Worm (Caenorhabditis elegans) whole organism, young adult: ENCODE results near the gene srj-5.

Experiments used
- B0019.2 ChIP-seq: fragments of 200-800 bp; sonication (Bioruptor generic); conservative IDR thresholded peaks from 2 replicates; pipeline ENCODE4 v1.3.6; 2022; ENCODE audit warnings: missing genetic modification reagents, missing genetic modification characterization, missing compliant biosample characterization
- B0035.1 ChIP-seq: sonication (generic microtip); optimal IDR thresholded peaks from 2 replicates; lab custom pipeline; 2016; ENCODE audit warnings: missing genetic modification characterization, mild to moderate bottlenecking, missing compliant biosample characterization, missing genotype, missing genetic modification reagents
- C17E4.6 ChIP-seq: fragments of 200-800 bp; sonication (Bioruptor generic); IDR thresholded peaks from 2 replicates; pipeline ENCODE4 v1.3.6; 2022; ENCODE audit warnings: missing genetic modification reagents, missing genetic modification characterization, missing compliant biosample characterization
- F10E7.11 ChIP-seq: sonication (generic microtip); optimal IDR thresholded peaks from 2 replicates; lab custom pipeline; 2017; ENCODE audit warnings: mild to moderate bottlenecking, missing genetic modification characterization, moderate library complexity, missing compliant biosample characterization
- F22D6.2 ChIP-seq: sonication (generic microtip); optimal IDR thresholded peaks from 2 replicates; lab custom pipeline; 2016; ENCODE audit warnings: mild to moderate bottlenecking, missing genetic modification characterization, missing compliant biosample characterization
- F49E8.2 ChIP-seq: sonication (generic microtip); optimal IDR thresholded peaks from 3 replicates; lab custom pipeline; 2017; ENCODE audit warnings: missing genetic modification characterization, mild to moderate bottlenecking, missing compliant biosample characterization, antibody characterized with exemption, moderate library complexity; ENCODE audit not compliant: insufficient read depth
- F55B11.4 ChIP-seq: sonication (generic microtip); optimal IDR thresholded peaks from 2 replicates; lab custom pipeline; 2016; ENCODE audit warnings: missing compliant biosample characterization, missing genetic modification characterization, borderline replicate concordance; ENCODE audit not compliant: insufficient read depth
- K12H6.12 ChIP-seq: fragments of 200-800 bp; sonication (Bioruptor generic); optimal IDR thresholded peaks from 2 replicates; lab custom pipeline; 2018; ENCODE audit warnings: mild to moderate bottlenecking, missing genetic modification characterization, missing compliant biosample characterization
- Y67H2A.10 ChIP-seq: fragments of 200-800 bp; sonication (Bioruptor generic); conservative IDR thresholded peaks from 2 replicates; pipeline ENCODE4 v1.3.6; 2022; ENCODE audit warnings: missing genetic modification reagents, missing genetic modification characterization, missing compliant biosample characterization
- aptf-2 ChIP-seq: fragments of 200-800 bp; sonication (Bioruptor generic); conservative IDR thresholded peaks from 2 replicates; pipeline ENCODE4 v1.3.6; 2022; ENCODE audit warnings: missing genetic modification reagents, missing genetic modification characterization, missing compliant biosample characterization
- attf-3 ChIP-seq: fragments of 200-800 bp; sonication (Bioruptor generic); conservative IDR thresholded peaks from 2 replicates; pipeline ENCODE4 v1.3.6; 2022; ENCODE audit warnings: missing genetic modification reagents, missing genetic modification characterization, missing compliant biosample characterization
- attf-6 ChIP-seq: fragments of 200-800 bp; sonication (Bioruptor generic); IDR thresholded peaks from 2 replicates; pipeline ENCODE4 v1.3.6; 2022; ENCODE audit warnings: missing genetic modification reagents, missing genetic modification characterization, missing compliant biosample characterization
- cebp-1 ChIP-seq, 2 experiments: fragments of 200-800 bp in 1 of 2; sonication (Bioruptor generic) in 1 of 2; sonication (generic microtip) in 1 of 2; IDR thresholded peaks in 1 of 2; optimal IDR thresholded peaks in 1 of 2; 2 replicates each; pipeline versions ENCODE4 v1.3.6 to Lab custom; 2017 to 2022; ENCODE audit warnings: missing compliant biosample characterization in 2 of 2, missing genetic modification characterization in 2 of 2, mild to moderate bottlenecking in 1 of 2, missing genetic modification reagents in 1 of 2, moderate library complexity in 1 of 2
- ceh-27 ChIP-seq: fragments of 200-800 bp; sonication (Bioruptor generic); optimal IDR thresholded peaks from 2 replicates; lab custom pipeline; 2018; ENCODE audit warnings: mild to moderate bottlenecking, missing genetic modification characterization, moderate library complexity, missing compliant biosample characterization
- ceh-40 ChIP-seq: fragments of 200-800 bp; sonication (Bioruptor generic); IDR thresholded peaks from 2 replicates; pipeline ENCODE4 v1.3.6; 2022; ENCODE audit warnings: missing genetic modification characterization, missing compliant biosample characterization
- ceh-58 ChIP-seq: fragments of 200-800 bp; sonication (Bioruptor generic); IDR thresholded peaks from 2 replicates; pipeline ENCODE4 v1.3.6; 2022; ENCODE audit warnings: missing genetic modification characterization, missing compliant biosample characterization
- ceh-79 ChIP-seq: sonication (generic microtip); optimal IDR thresholded peaks from 2 replicates; lab custom pipeline; 2017; ENCODE audit warnings: mild to moderate bottlenecking, missing genetic modification characterization, missing compliant biosample characterization
- ceh-91 ChIP-seq: fragments of 200-800 bp; sonication (Bioruptor generic); IDR thresholded peaks from 2 replicates; pipeline ENCODE4 v1.3.6; 2022; ENCODE audit warnings: missing genetic modification reagents, missing genetic modification characterization, missing compliant biosample characterization
- dox-1 ChIP-seq: fragments of 200-800 bp; sonication (Bioruptor generic); IDR thresholded peaks from 2 replicates; pipeline ENCODE4 v1.3.6; 2022; ENCODE audit warnings: missing genetic modification reagents, missing genetic modification characterization, missing compliant biosample characterization
- dpff-1 ChIP-seq: sonication (generic microtip); optimal IDR thresholded peaks from 2 replicates; lab custom pipeline; 2017; ENCODE audit warnings: mild to moderate bottlenecking, missing genetic modification characterization, missing compliant biosample characterization
- dpl-1 ChIP-seq: fragments of 150-350 bp; optimal IDR thresholded peaks from 2 replicates; lab custom pipeline; 2014; ENCODE audit warnings: missing biosample characterization, missing genetic modification reagents, missing genetic modification characterization
- egl-44 ChIP-seq: fragments of 200-800 bp; sonication (Bioruptor generic); IDR thresholded peaks from 2 replicates; pipeline ENCODE4 v1.3.6; 2022; ENCODE audit warnings: missing genetic modification reagents, missing genetic modification characterization, missing compliant biosample characterization
- fkh-3 ChIP-seq: sonication (generic microtip); optimal IDR thresholded peaks from 2 replicates; lab custom pipeline; 2016; ENCODE audit warnings: mild to moderate bottlenecking, missing genetic modification characterization, missing compliant biosample characterization
- hmg-1.2 ChIP-seq: fragments of 200-800 bp; sonication (Bioruptor generic); IDR thresholded peaks from 2 replicates; pipeline ENCODE4 v1.3.6; 2022; ENCODE audit warnings: missing genetic modification reagents, missing genetic modification characterization, missing compliant biosample characterization
- hsf-1 ChIP-seq: fragments of 200-800 bp; sonication (Bioruptor generic); IDR thresholded peaks from 2 replicates; pipeline ENCODE4 v1.3.6; 2022; ENCODE audit warnings: missing genetic modification reagents, missing genetic modification characterization, missing compliant biosample characterization
- lin-26 ChIP-seq: fragments of 200-800 bp; sonication (Bioruptor generic); IDR thresholded peaks from 2 replicates; pipeline ENCODE4 v1.3.6; 2022; ENCODE audit warnings: missing genetic modification reagents, missing genetic modification characterization, missing compliant biosample characterization
- lir-1 ChIP-seq: fragments of 200-800 bp; sonication (Bioruptor generic); conservative IDR thresholded peaks from 2 replicates; pipeline ENCODE4 v1.3.6; 2022; ENCODE audit warnings: missing genetic modification reagents, missing genetic modification characterization, missing compliant biosample characterization
- lsl-1 ChIP-seq: fragments of 200-800 bp; sonication (Bioruptor generic); optimal IDR thresholded peaks from 2 replicates; lab custom pipeline; 2018; ENCODE audit warnings: mild to moderate bottlenecking, missing genetic modification characterization, moderate library complexity, missing compliant biosample characterization
- lsy-27 ChIP-seq: sonication (generic microtip); optimal IDR thresholded peaks from 2 replicates; lab custom pipeline; 2017; ENCODE audit warnings: missing genetic modification characterization, mild to moderate bottlenecking, missing compliant biosample characterization, antibody characterized with exemption, missing genotype, borderline replicate concordance; ENCODE audit not compliant: insufficient read depth
- madf-3 ChIP-seq: fragments of 200-800 bp; sonication (Bioruptor generic); IDR thresholded peaks from 2 replicates; pipeline ENCODE4 v1.3.6; 2022; ENCODE audit warnings: missing genetic modification reagents, missing genetic modification characterization, missing compliant biosample characterization
- madf-6 ChIP-seq: fragments of 200-800 bp; sonication (Bioruptor generic); IDR thresholded peaks from 2 replicates; pipeline ENCODE4 v1.3.6; 2022; ENCODE audit warnings: missing genetic modification reagents, missing genetic modification characterization, missing compliant biosample characterization
- mcd-1 ChIP-seq: fragments of 200-800 bp; sonication (Bioruptor generic); IDR thresholded peaks from 2 replicates; pipeline ENCODE4 v1.3.6; 2022; ENCODE audit warnings: missing genetic modification reagents, missing genetic modification characterization, missing compliant biosample characterization
- nfya-1 ChIP-seq: sonication (generic microtip); optimal IDR thresholded peaks from 2 replicates; lab custom pipeline; 2017; ENCODE audit warnings: antibody characterized with exemption, missing compliant biosample characterization, missing genetic modification characterization, borderline replicate concordance; ENCODE audit not compliant: insufficient read depth
- nhr-80 ChIP-seq: sonication (generic microtip); optimal IDR thresholded peaks from 2 replicates; lab custom pipeline; 2016; ENCODE audit warnings: missing genetic modification characterization, missing compliant biosample characterization
- rcor-1 ChIP-seq: fragments of 200-800 bp; sonication (Bioruptor generic); IDR thresholded peaks from 2 replicates; pipeline ENCODE4 v1.3.6; 2022; ENCODE audit warnings: missing genetic modification reagents, missing genetic modification characterization, missing compliant biosample characterization
- snpc-1.1 ChIP-seq: sonication (generic microtip); optimal IDR thresholded peaks from 2 replicates; lab custom pipeline; 2017; ENCODE audit warnings: missing genetic modification characterization, mild to moderate bottlenecking, missing compliant biosample characterization, antibody characterized with exemption, moderate library complexity, missing genotype, missing genetic modification reagents; ENCODE audit not compliant: insufficient read depth
- snpc-4 ChIP-seq, 5 experiments: fragments of 150-350 bp in 1 of 5; sonication (generic microtip) in 4 of 5; optimal IDR thresholded peaks; 2 replicates each; lab custom pipeline; 2014 to 2018; ENCODE audit warnings: missing genetic modification characterization in 5 of 5, missing biosample characterization in 3 of 5, antibody characterized with exemption in 2 of 5, mild to moderate bottlenecking in 2 of 5, missing compliant biosample characterization in 2 of 5, missing genotype in 2 of 5, moderate library complexity in 2 of 5, missing genetic modification reagents in 1 of 5
- tbp1 ChIP-seq: fragments of 200-800 bp; sonication (Bioruptor generic); optimal IDR thresholded peaks from 2 replicates; lab custom pipeline; 2018; ENCODE audit warnings: mild to moderate bottlenecking, missing genetic modification characterization, missing compliant biosample characterization
- zfh-2 ChIP-seq: fragments of 200-800 bp; sonication (Bioruptor generic); conservative IDR thresholded peaks from 2 replicates; pipeline ENCODE4 v1.3.6; 2022; ENCODE audit warnings: missing genetic modification reagents, missing genetic modification characterization, missing compliant biosample characterization
- ztf-18 ChIP-seq: sonication (generic microtip); optimal IDR thresholded peaks from 2 replicates; lab custom pipeline; 2016; ENCODE audit warnings: missing genotype, mild to moderate bottlenecking, missing genetic modification characterization, missing compliant biosample characterization

The srj-5 gene

DNA sequence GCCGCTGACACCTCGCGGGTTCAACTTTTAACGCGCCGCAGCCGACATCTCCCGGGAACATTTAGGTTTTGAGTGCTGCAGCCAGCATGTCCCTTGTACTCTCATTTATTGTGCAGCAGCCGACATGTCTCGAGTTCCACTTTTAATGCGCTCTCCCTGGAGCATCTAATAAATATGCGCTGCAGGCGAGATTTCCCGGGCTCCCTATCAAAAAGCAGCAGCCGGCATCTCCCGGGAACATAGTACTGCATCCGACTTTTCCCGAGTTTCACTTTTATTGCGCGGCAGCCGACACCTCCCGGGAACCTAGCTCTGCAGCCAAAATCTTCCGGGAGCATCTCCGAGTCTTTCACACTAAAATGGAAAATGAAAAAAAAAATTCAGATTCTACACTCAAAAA lies 31.9 kb downstream of the srj-5 start:
- TF ChIP-seq zfh-2 (peak; percentile 51; the same call in 1 of the 2 replicates), lin-26 (no peak), F55B11.4 (tag; lab: Kevin White, UChicago) (no peak), F22D6.2 (tag; lab: Kevin White, UChicago) (no peak), hsf-1 (no peak), lsy-27 (tag; lab: Kevin White, UChicago) (no peak), madf-6 (GFP tag; lab: Robert Waterston, UW) (no peak), ceh-91 (GFP tag; lab: Robert Waterston, UW) (no peak), attf-6 (GFP tag; lab: Robert Waterston, UW) (no peak)

DNA sequence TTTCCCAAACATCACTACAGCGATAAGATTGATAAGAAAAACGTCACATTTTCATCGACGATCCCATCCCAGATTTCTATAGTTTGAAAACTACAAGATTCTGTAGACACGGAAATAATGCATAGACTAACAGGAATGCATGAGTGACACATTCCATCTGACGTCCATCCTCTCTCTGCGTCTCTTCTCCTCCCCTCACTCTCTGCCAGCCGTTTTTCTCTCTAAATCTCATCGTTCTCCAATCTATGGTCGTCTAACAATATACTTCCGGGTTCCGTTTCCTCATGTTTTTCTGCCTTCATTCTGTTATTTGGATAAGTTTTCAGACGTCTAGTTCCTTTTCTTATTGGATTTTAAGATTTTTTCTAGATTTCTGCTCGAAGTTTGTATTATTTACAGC lies 33.8 kb downstream of the srj-5 start, which contains the start of gene F48G7.4:
Gene F48G7.4 (plus strand): TSS at position 400 of the 400 bp plus-strand sequence.
- TF ChIP-seq C17E4.6 (GFP tag; lab: Robert Waterston, UW) (no peak), nfya-1 (tag; lab: Kevin White, UChicago) (no peak), hmg-1.2 (GFP tag; lab: Robert Waterston, UW) (peak; percentile 89), ceh-27 (GFP tag; lab: Kevin White, UChicago) (peak; percentile 41), tbp1 (GFP tag; lab: Kevin White, UChicago) (no peak), nhr-80 (tag; lab: Kevin White, UChicago) (peak; percentile 20), F55B11.4 (tag; lab: Kevin White, UChicago) (no peak), F49E8.2 (tag; lab: Kevin White, UChicago) (no peak), ceh-40 (no peak), snpc-1.1 (tag; lab: Kevin White, UChicago) (no peak), snpc-4 (GFP tag; optimal IDR thresholded peaks at IDR 0.05; lab: Kevin White, UChicago) (no peak), snpc-4 (tag; optimal IDR thresholded peaks at IDR 0.05; lab: Kevin White, UChicago) (peak in 1 of 4 experiments; percentile 54), K12H6.12 (tag; lab: Kevin White, UChicago) (peak; percentile 54), zfh-2 (no peak), fkh-3 (no peak), aptf-2 (GFP tag; lab: Robert Waterston, UW) (no peak), dox-1 (GFP tag; lab: Robert Waterston, UW) (peak; percentile 54)

DNA sequence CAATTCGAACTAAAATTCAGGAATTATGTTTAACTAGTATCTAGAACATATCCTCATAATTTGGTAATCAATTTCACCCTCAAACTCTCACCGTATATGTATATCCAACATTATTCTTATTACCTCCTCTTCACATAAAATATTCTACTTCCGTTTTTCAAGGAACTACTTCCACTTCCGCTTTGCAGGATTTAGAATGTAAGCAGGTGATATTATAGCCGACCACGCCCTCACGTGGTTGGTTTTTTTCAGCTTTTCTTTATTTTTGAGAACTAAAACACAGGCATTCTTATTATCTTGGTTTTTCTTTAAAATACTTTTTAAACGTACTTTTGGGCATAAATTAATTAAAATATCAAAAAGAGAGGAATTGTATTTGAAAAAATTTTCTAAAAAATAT lies 34.9 kb downstream of the srj-5 start:
- no peak for TF ChIP-seq B0019.2 (GFP tag; lab: Robert Waterston, UW)
- no peak for TF ChIP-seq B0035.1 (tag; lab: Kevin White, UChicago)
- no peak for TF ChIP-seq madf-3 (GFP tag; lab: Robert Waterston, UW)
- TF ChIP-seq, all 124 proteins: peak for 0

DNA sequence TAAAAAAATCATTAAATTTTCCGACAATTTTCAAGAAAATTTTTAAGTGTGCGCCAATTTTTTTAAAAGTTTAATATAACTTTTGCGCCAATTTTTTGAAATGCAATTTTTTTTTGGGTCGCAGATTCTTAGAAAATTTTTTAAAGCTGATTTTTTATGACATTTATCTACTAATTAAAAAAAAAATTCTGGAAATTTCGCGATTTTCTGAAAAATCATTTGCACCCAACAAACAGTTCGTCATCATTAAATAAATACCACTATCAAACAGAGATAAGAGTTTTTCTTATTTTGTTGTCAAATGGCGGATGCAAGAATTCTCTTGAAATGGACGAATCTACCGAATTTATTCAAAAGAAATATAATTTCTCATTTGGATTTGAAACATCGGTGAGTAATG lies 37.6 kb downstream of the srj-5 start, which contains the start of gene F48G7.13:
Gene F48G7.13 (plus strand): TSS at position 301 of the 400 bp plus-strand sequence.
- TF ChIP-seq cebp-1 (GFP tag; IDR thresholded peaks at IDR 0.05; lab: Robert Waterston, UW) (no peak), cebp-1 (tag; optimal IDR thresholded peaks at IDR 0.05; lab: Kevin White, UChicago) (no peak), Y67H2A.10 (no peak), lsl-1 (GFP tag; lab: Kevin White, UChicago) (no peak), rcor-1 (GFP tag; lab: Robert Waterston, UW) (no peak), ztf-18 (tag; lab: Kevin White, UChicago) (no peak), egl-44 (GFP tag; lab: Robert Waterston, UW) (no peak), attf-3 (GFP tag; lab: Robert Waterston, UW) (no peak), dpff-1 (tag; lab: Kevin White, UChicago) (no peak), mcd-1 (GFP tag; lab: Robert Waterston, UW) (no peak), lir-1 (no peak), ceh-58 (no peak), zfh-2 (no peak), ceh-79 (no peak), F10E7.11 (tag; lab: Kevin White, UChicago) (no peak), dpl-1 (GFP tag; lab: Kevin White, UChicago) (no peak)
